Worm (Caenorhabditis elegans) whole organism, L4 larva: ENCODE data around the gene F38A1.11.

ENCODE experiments used
- F26F4.8 ChIP-seq: fragments of 200-800 bp; sonication (Bioruptor generic); conservative IDR thresholded peaks from 2 replicates; pipeline ENCODE4 v1.3.6; 2022; ENCODE audit warnings: missing genetic modification characterization, missing compliant biosample characterization
- aha-1 ChIP-seq: fragments of 150-350 bp; peaks from one replicate; lab custom pipeline; 2014; ENCODE audit warnings: missing biosample characterization, missing genetic modification characterization
- arid-1 ChIP-seq: fragments of 200-800 bp; sonication (Bioruptor generic); conservative IDR thresholded peaks from 2 replicates; pipeline ENCODE4 v1.3.6; 2022; ENCODE audit warnings: missing genetic modification reagents, missing genetic modification characterization, missing compliant biosample characterization
- ceh-82 ChIP-seq: sonication (generic microtip); optimal IDR thresholded peaks from 2 replicates; lab custom pipeline; 2017; ENCODE audit warnings: missing biosample characterization, missing genetic modification characterization
- hlh-11 ChIP-seq: fragments of 200-800 bp; sonication (Bioruptor generic); optimal IDR thresholded peaks from 2 replicates; lab custom pipeline; 2018; ENCODE audit warnings: mild to moderate bottlenecking, missing genetic modification characterization, missing compliant biosample characterization
- madf-9 ChIP-seq: fragments of 200-800 bp; sonication (Bioruptor generic); conservative IDR thresholded peaks from 2 replicates; pipeline ENCODE4 v1.3.6; 2022; ENCODE audit warnings: missing genetic modification reagents, missing genetic modification characterization, missing compliant biosample characterization
- mdt-29 ChIP-seq: fragments of 200-800 bp; sonication (Bioruptor generic); IDR thresholded peaks from 2 replicates; pipeline ENCODE4 v1.3.6; 2022; ENCODE audit warnings: missing genetic modification reagents, missing genetic modification characterization, missing compliant biosample characterization
- mxl-2 ChIP-seq: fragments of 200-800 bp; sonication (Bioruptor generic); conservative IDR thresholded peaks from 2 replicates; pipeline ENCODE4 v1.3.6; 2022; ENCODE audit warnings: missing genetic modification reagents, missing genetic modification characterization, missing compliant biosample characterization
- nhr-76 ChIP-seq: fragments of 150-350 bp; optimal IDR thresholded peaks from 2 replicates; lab custom pipeline; 2014; ENCODE audit warnings: missing biosample characterization, missing genetic modification characterization
- snpc-4 ChIP-seq: fragments of 150-350 bp; optimal IDR thresholded peaks from 2 replicates; lab custom pipeline; 2014; ENCODE audit warnings: missing biosample characterization, missing genetic modification characterization
- unc-62 ChIP-seq, 3 experiments: fragments of 150-350 bp in 1 of 3; sonication (generic microtip); optimal IDR thresholded peaks in 2 of 3; peaks in 1 of 3; 1 replicate in 1 of 3; 2 replicates in 2 of 3; lab custom pipeline; 2014 to 2017; ENCODE audit warnings: missing biosample characterization in 3 of 3, missing genetic modification characterization in 3 of 3, missing genetic modification reagents in 3 of 3, missing genotype in 1 of 3

DNA sequence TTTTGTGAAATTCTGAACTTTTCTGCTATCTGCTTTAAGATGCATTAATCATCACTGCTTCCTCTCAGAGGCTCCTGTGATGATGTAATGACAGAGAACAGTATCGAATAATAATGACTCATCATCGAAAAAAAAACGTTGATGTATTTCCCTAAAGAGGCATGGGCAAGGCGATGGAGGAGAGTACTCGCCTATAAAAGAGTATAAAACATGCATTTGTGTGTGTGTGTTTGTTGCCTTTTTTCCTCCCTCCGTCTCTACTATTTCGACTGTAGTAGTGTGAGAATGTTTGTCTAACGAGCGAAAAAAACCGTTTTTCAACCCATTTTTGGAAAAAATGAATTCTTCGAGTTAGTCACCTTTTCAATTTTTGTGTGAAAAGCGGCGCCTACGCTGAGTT, 37.7 kb downstream of the F38A1.11 start:
- TF ChIP-seq madf-9 (GFP tag; lab: Robert Waterston, UW): no peak
- TF ChIP-seq aha-1 (tag; lab: Kevin White, UChicago): no peak
- TF ChIP-seq snpc-4 (tag; lab: Kevin White, UChicago): no peak
- no peak for TF ChIP-seq hlh-11
- no peak for TF ChIP-seq unc-62 (GFP tag; optimal IDR thresholded peaks at IDR 0.05 in 1 of 2; lab: Kevin White, UChicago)
- TF ChIP-seq unc-62 (tag; optimal IDR thresholded peaks at IDR 0.05; lab: Kevin White, UChicago): no peak
- TF ChIP-seq ceh-82 (tag; lab: Kevin White, UChicago): no peak
- TF ChIP-seq arid-1: no peak
- no peak for TF ChIP-seq mdt-29 (GFP tag; lab: Robert Waterston, UW)
- TF ChIP-seq mxl-2 (GFP tag; lab: Robert Waterston, UW): no peak
- no peak for TF ChIP-seq nhr-76 (tag; lab: Kevin White, UChicago)
- TF ChIP-seq F26F4.8 (GFP tag; lab: Robert Waterston, UW): no peak
